Fruit fly (Drosophila melanogaster) whole organism, embryonic: ENCODE results near the gene Dhod.

ENCODE experiments used
- CG17912 ChIP-seq: fragments of 200-800 bp; sonication (Bioruptor generic); optimal IDR thresholded peaks from 2 replicates; lab custom pipeline; 2018; ENCODE audit warnings: missing biosample characterization, mild to moderate bottlenecking, missing genetic modification characterization
- CTCF ChIP-seq: fragments of 200-800 bp; sonication (Bioruptor generic); optimal IDR thresholded peaks from 2 replicates; lab custom pipeline; 2017; ENCODE audit warnings: missing biosample characterization, mild to moderate bottlenecking, missing genetic modification characterization, moderate library complexity
- fru ChIP-seq: fragments of >200 bp; optimal IDR thresholded peaks from 2 replicates; lab custom pipeline; 2017
- gem ChIP-seq: fragments of 200-800 bp; sonication (Bioruptor generic); optimal IDR thresholded peaks from 2 replicates; lab custom pipeline; 2019; ENCODE audit warnings: missing biosample characterization, mild to moderate bottlenecking, missing genetic modification characterization, moderate library complexity
- tup ChIP-seq: fragments of 200-800 bp; sonication (Bioruptor generic); optimal IDR thresholded peaks from 2 replicates; lab custom pipeline; 2016; ENCODE audit warnings: missing biosample characterization, mild to moderate bottlenecking, missing genetic modification characterization, moderate library complexity

DNA sequence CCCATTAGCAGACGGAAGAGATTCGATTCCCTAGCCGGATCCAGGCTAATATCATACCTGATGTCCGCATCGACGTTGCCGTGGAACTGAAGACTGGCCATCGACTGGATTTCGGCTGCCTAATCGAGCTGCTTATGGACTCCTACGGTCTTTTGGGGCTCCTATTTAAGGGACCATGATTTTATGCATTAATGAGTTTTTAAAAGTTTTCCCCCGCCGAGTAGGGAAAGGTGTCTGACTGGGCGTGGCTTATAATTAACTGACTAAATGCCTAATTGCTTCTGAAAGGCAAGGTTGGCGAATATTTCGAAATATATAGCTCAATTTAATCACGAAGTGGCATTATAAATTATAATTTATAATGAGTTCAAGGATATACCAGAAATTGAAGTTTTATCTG, 16.9 kb downstream of the Dhod start, which contains the start of gene Or85e:
- TF ChIP-seq tup (GFP tag; lab: Kevin White, UChicago): no peak
- TF ChIP-seq fru (lab: Kevin White, UChicago): no peak
- TF ChIP-seq CG17912 (GFP tag; lab: Kevin White, UChicago): no peak
- TF ChIP-seq CTCF (GFP tag; lab: Kevin White, UChicago): no peak
- no peak for TF ChIP-seq gem (tag; lab: Kevin White, UChicago)
